Worm (Caenorhabditis elegans): Measurements from ENCODE around the gene Y45F3A.1.

ce11 chrIII:10537003-10537402 is 24.7 kb downstream of the Y45F3A.1 start:
- TF ChIP-seq flh-1 (GFP tag; optimal IDR thresholded peaks at IDR 0.05) (no peak), unc-39 (tag; optimal IDR thresholded peaks at IDR 0.05) (no peak), elt-3 (tag; optimal IDR thresholded peaks at IDR 0.05) (no peak), ces-1 (GFP tag; optimal IDR thresholded peaks at IDR 0.05) (no peak), pha-4 (tag; optimal IDR thresholded peaks at IDR 0.05) (no peak)
